Fruit fly (Drosophila melanogaster): ENCODE measurements around the gene Rpp14a.

DNA sequence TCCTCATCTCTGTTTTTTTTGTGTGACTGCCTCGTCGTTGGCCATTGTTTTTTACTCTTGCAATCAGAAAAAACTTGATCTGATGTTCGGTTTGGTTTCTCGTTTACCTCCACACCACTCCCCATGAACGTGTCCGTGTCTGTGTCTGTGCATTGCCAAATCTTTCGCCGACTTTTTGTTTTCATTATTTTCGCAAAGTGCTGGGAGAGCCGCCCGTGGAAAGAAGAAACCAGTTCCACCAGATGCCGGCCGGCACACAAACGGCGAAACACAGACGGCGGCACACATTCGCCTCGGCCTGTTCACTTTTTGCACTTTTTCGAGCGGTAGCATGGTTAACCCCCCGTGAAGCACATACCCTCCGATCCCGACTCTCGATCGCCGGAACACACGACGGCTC, 38.7 kb downstream of the Rpp14a start:
- TF ChIP-seq ovo (GFP tag; optimal IDR thresholded peaks at IDR 0.05) (no peak), CG1620 (GFP tag; optimal IDR thresholded peaks at IDR 0.05) (no peak), CG5204 (GFP tag; optimal IDR thresholded peaks at IDR 0.05) (no peak)

Data from whole organism, adult.